Fruit fly (Drosophila melanogaster): ENCODE results near the gene HGTX.

HGTX gene

DNA sequence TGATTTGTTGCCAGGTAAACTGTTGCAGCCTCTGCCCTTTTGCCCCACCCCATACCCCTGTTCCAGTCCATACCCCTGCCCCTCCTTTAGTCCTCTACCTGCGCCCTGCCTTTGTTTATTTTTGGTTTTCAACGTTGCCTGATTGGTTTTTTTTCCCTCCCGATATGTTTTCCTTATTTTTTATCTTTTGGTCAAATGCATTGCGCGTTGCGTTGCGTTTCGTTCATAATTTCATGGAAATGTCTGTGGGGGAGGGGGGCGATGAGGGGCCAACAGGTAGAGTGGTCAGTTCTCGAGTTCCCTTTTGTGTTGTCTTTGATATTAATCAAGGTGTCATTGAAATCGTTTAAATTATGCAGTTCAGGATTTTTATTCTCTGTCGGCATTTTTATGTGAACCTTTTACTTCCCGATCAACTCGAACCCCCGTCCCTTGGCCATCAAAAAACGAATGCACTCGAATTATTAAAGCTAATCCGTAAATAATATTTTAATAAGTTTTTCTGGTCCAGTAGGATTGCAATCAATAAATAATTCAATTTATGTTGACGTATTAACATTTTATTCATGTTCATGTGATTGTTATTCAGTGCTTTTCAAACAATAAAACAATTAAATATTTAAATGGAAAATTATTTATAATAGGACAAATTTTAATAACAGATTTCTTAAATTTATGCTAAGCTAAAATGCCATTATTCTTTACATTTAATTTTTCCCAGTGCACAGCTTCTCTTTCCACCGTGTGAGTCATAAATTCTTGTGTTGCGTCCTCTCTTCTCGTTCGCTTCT lies 35.6 kb upstream of the HGTX start (continued):
- TF ChIP-seq CG14710 (tag; optimal IDR thresholded peaks at IDR 0.05) (peak; percentile 94), Xrp1 (GFP tag; IDR thresholded peaks at IDR 0.05) (peak; percentile 88), CG15601 (tag; optimal IDR thresholded peaks at IDR 0.05) (peak; percentile 86), CrebB (tag; optimal IDR thresholded peaks at IDR 0.05) (peak; percentile 7), zf30C (GFP tag; optimal IDR thresholded peaks at IDR 0.05) (peak; percentile 91), CG12155 (GFP tag; optimal IDR thresholded peaks at IDR 0.05) (peak; percentile 39), CG4424 (GFP tag; optimal IDR thresholded peaks at IDR 0.05) (peak; percentile 79), MTF-1 (GFP tag; optimal IDR thresholded peaks at IDR 0.05; ENCODE audit: borderline replicate concordance) (no peak), CG13894 (tag; optimal IDR thresholded peaks at IDR 0.05) (no peak), CG5180 (GFP tag; optimal IDR thresholded peaks at IDR 0.05) (peak; percentile 5), ci (GFP tag; IDR thresholded peaks at IDR 0.05) (0 out of 3 replicates have a peak, but pooled peaks have one; percentile 18), CG1602 (GFP tag; optimal IDR thresholded peaks at IDR 0.05) (peak; percentile 51), CG11695 (GFP tag; IDR thresholded peaks at IDR 0.05) (0 out of 3 replicates have a peak, but pooled peaks have one; percentile 41), hb (GFP tag; IDR thresholded peaks at IDR 0.05; ENCODE audit: partially characterized antibody) (no peak), Aef1 (GFP tag; IDR thresholded peaks at IDR 0.05) (no peak), so (GFP tag; IDR thresholded peaks at IDR 0.05) (0 out of 3 replicates have a peak, but pooled peaks have one; percentile 38), Chrac-16 (GFP tag; optimal IDR thresholded peaks at IDR 0.05) (peak; percentile 67), CG1233 (GFP tag; optimal IDR thresholded peaks at IDR 0.05) (peak; percentile 64), CG7357 (GFP tag; IDR thresholded peaks at IDR 0.05) (0 out of 3 replicates have a peak, but pooled peaks have one; percentile 37), slbo (GFP tag; IDR thresholded peaks at IDR 0.05) (peak; percentile 50), gcm (GFP tag; optimal IDR thresholded peaks at IDR 0.05) (peak; percentile 76), zen (tag; optimal IDR thresholded peaks at IDR 0.05) (peak; percentile 82), CG4282 (GFP tag; optimal IDR thresholded peaks at IDR 0.05) (no peak), CG3065 (GFP tag; optimal IDR thresholded peaks at IDR 0.05) (peak; percentile 63), sc (optimal IDR thresholded peaks at IDR 0.05) (no peak), sc (GFP tag; optimal IDR thresholded peaks at IDR 0.05) (peak; percentile 72), Hsf (GFP tag; optimal IDR thresholded peaks at IDR 0.05) (peak; percentile 33), Trl (optimal IDR thresholded peaks at IDR 0.05) (no peak), Trl (GFP tag; optimal IDR thresholded peaks at IDR 0.05) (no peak), tin (GFP tag; optimal IDR thresholded peaks at IDR 0.05) (peak; percentile 63), oc (tag; optimal IDR thresholded peaks at IDR 0.05) (peak; percentile 44), CG2875 (GFP tag; optimal IDR thresholded peaks at IDR 0.05) (peak; percentile 64), CG10979 (tag; optimal IDR thresholded peaks at IDR 0.05) (peak; percentile 95), CG12299 (tag; optimal IDR thresholded peaks at IDR 0.05) (peak; percentile 6), Ravus (GFP tag; IDR thresholded peaks at IDR 0.05) (no peak), Deaf1 (tag; optimal IDR thresholded peaks at IDR 0.05) (peak; percentile 37), lola (GFP tag; optimal IDR thresholded peaks at IDR 0.05) (peak in 1 of 3 experiments; percentile 97), ara (GFP tag; IDR thresholded peaks at IDR 0.05) (peak; percentile 64), CG15479 (GFP tag; optimal IDR thresholded peaks at IDR 0.05) (peak; percentile 95), CG17359 (tag; optimal IDR thresholded peaks at IDR 0.05) (peak; percentile 51), Awh (GFP tag; IDR thresholded peaks at IDR 0.05) (no peak), Eip74EF (GFP tag; optimal IDR thresholded peaks at IDR 0.05) (peak in 1 of 2 experiments; percentile 52), tio (GFP tag; optimal IDR thresholded peaks at IDR 0.05) (peak; percentile 64), maf-S (GFP tag; optimal IDR thresholded peaks at IDR 0.05) (no peak), lab (GFP tag; optimal IDR thresholded peaks at IDR 0.05) (peak; percentile 50), Atf3 (GFP tag; optimal IDR thresholded peaks at IDR 0.05) (no peak), BtbVII (GFP tag; optimal IDR thresholded peaks at IDR 0.05) (no peak), dmrt11E (tag; optimal IDR thresholded peaks at IDR 0.05) (peak; percentile 98)
